Worm (Caenorhabditis elegans) whole organism, late embryonic: ENCODE results near the gene F59H6.14.
"Not testable (repeated sequence)": the region's sequence is repeated elsewhere in the genome, so short reads cannot be mapped to it uniquely, and the experiment has no call there.

Source experiments
- C08G9.2 ChIP-seq: sonication (generic microtip); optimal IDR thresholded peaks from 2 replicates; lab custom pipeline; 2016; ENCODE audit warnings: mild to moderate bottlenecking, missing genetic modification characterization, moderate library complexity, missing compliant biosample characterization
- C38D4.7 ChIP-seq: fragments of 200-800 bp; sonication (Bioruptor generic); optimal IDR thresholded peaks from 2 replicates; lab custom pipeline; 2018; ENCODE audit warnings: mild to moderate bottlenecking, missing genetic modification characterization, moderate library complexity, missing compliant biosample characterization
- F13H6.1 ChIP-seq: sonication (generic microtip); optimal IDR thresholded peaks from 2 replicates; lab custom pipeline; 2016; ENCODE audit warnings: missing genetic modification characterization, missing compliant biosample characterization
- K09A11.1 ChIP-seq: sonication (generic microtip); optimal IDR thresholded peaks from 2 replicates; lab custom pipeline; 2017; ENCODE audit warnings: antibody characterized with exemption, mild to moderate bottlenecking, missing genetic modification characterization, missing compliant biosample characterization; ENCODE audit not compliant: insufficient read depth
- ceh-19 ChIP-seq: fragments of 200-800 bp; sonication (Bioruptor generic); optimal IDR thresholded peaks from 2 replicates; lab custom pipeline; 2018; ENCODE audit warnings: mild to moderate bottlenecking, missing genetic modification characterization, missing compliant biosample characterization
- ceh-2 ChIP-seq: sonication (generic microtip); optimal IDR thresholded peaks from 2 replicates; lab custom pipeline; 2016; ENCODE audit warnings: missing genotype, missing genetic modification characterization, missing compliant biosample characterization
- ceh-22 ChIP-seq: sonication (generic microtip); optimal IDR thresholded peaks from 2 replicates; lab custom pipeline; 2017; ENCODE audit warnings: missing biosample characterization, missing genetic modification characterization
- ceh-24 ChIP-seq: sonication (generic microtip); optimal IDR thresholded peaks from 2 replicates; lab custom pipeline; 2016; ENCODE audit warnings: mild to moderate bottlenecking, missing genetic modification characterization, missing compliant biosample characterization
- ceh-31 ChIP-seq: sonication (generic microtip); optimal IDR thresholded peaks from 2 replicates; lab custom pipeline; 2016; ENCODE audit warnings: missing genetic modification characterization, missing compliant biosample characterization
- ceh-45 ChIP-seq: fragments of 200-800 bp; sonication (Bioruptor generic); IDR thresholded peaks from 2 replicates; pipeline ENCODE4 v1.3.6; 2022; ENCODE audit warnings: missing genetic modification reagents, missing genetic modification characterization, missing compliant biosample characterization
- ceh-48 ChIP-seq: sonication (generic microtip); optimal IDR thresholded peaks from 2 replicates; lab custom pipeline; 2016; ENCODE audit warnings: missing genetic modification characterization, inconsistent platforms, missing compliant biosample characterization
- che-1 ChIP-seq: sonication (generic microtip); optimal IDR thresholded peaks from 2 replicates; lab custom pipeline; 2016; ENCODE audit warnings: mild to moderate bottlenecking, missing genetic modification characterization, missing compliant biosample characterization
- elt-2 ChIP-seq: sonication (generic microtip); optimal IDR thresholded peaks from 2 replicates; lab custom pipeline; 2016; ENCODE audit warnings: missing genetic modification reagents, missing genetic modification characterization, missing compliant biosample characterization
- elt-4 ChIP-seq: sonication (generic microtip); optimal IDR thresholded peaks from 2 replicates; lab custom pipeline; 2016; ENCODE audit warnings: missing genetic modification characterization, missing compliant biosample characterization
- eyg-1 ChIP-seq: sonication (generic microtip); optimal IDR thresholded peaks from 2 replicates; lab custom pipeline; 2016; ENCODE audit warnings: missing genotype, missing genetic modification characterization, missing compliant biosample characterization
- fax-1 ChIP-seq: sonication (generic microtip); optimal IDR thresholded peaks from 2 replicates; lab custom pipeline; 2016; ENCODE audit warnings: missing genotype, missing genetic modification characterization, missing compliant biosample characterization
- gmeb-2 ChIP-seq: sonication (generic microtip); optimal IDR thresholded peaks from 2 replicates; lab custom pipeline; 2016; ENCODE audit warnings: missing genetic modification characterization, inconsistent platforms, missing compliant biosample characterization
- hlh-13 ChIP-seq: fragments of 200-800 bp; sonication (Bioruptor generic); optimal IDR thresholded peaks from 2 replicates; lab custom pipeline; 2018; ENCODE audit warnings: mild to moderate bottlenecking, missing genetic modification characterization, missing compliant biosample characterization
- hlh-30 ChIP-seq: sonication (generic microtip); optimal IDR thresholded peaks from 2 replicates; lab custom pipeline; 2017; ENCODE audit warnings: antibody characterized with exemption, missing genetic modification characterization, missing compliant biosample characterization; ENCODE audit not compliant: insufficient read depth
- hlh-6 ChIP-seq: sonication (generic microtip); optimal IDR thresholded peaks from 2 replicates; lab custom pipeline; 2016; ENCODE audit warnings: missing genotype, missing genetic modification characterization, missing compliant biosample characterization
- hlh-8 ChIP-seq: sonication (generic microtip); optimal IDR thresholded peaks from 2 replicates; lab custom pipeline; 2016; ENCODE audit warnings: missing genotype, missing genetic modification characterization, missing compliant biosample characterization
- lin-11 ChIP-seq: fragments of 200-800 bp; sonication (Bioruptor generic); optimal IDR thresholded peaks from 2 replicates; lab custom pipeline; 2018; ENCODE audit warnings: mild to moderate bottlenecking, missing genetic modification characterization, missing compliant biosample characterization
- madf-2 ChIP-seq: sonication (generic microtip); optimal IDR thresholded peaks from 2 replicates; lab custom pipeline; 2017; ENCODE audit warnings: missing genetic modification characterization, missing compliant biosample characterization
- mec-3 ChIP-seq: sonication (generic microtip); optimal IDR thresholded peaks from 2 replicates; lab custom pipeline; 2016; ENCODE audit warnings: borderline replicate concordance, missing genetic modification characterization, missing compliant biosample characterization
- nfya-1 ChIP-seq: sonication (generic microtip); optimal IDR thresholded peaks from 2 replicates; lab custom pipeline; 2017; ENCODE audit warnings: missing genetic modification characterization, mild to moderate bottlenecking, missing compliant biosample characterization, antibody characterized with exemption, moderate library complexity
- nhr-11 ChIP-seq: fragments of 150-350 bp; optimal IDR thresholded peaks from 2 replicates; lab custom pipeline; 2014; ENCODE audit warnings: missing biosample characterization, missing genetic modification characterization
- nhr-232 ChIP-seq: sonication (generic microtip); optimal IDR thresholded peaks from 2 replicates; lab custom pipeline; 2016; ENCODE audit warnings: missing genetic modification characterization, missing compliant biosample characterization
- npax-4 ChIP-seq: sonication (generic microtip); optimal IDR thresholded peaks from 2 replicates; lab custom pipeline; 2016; ENCODE audit warnings: missing genetic modification characterization, missing compliant biosample characterization
- odd-2 ChIP-seq: sonication (generic microtip); optimal IDR thresholded peaks from 2 replicates; lab custom pipeline; 2017; ENCODE audit warnings: antibody characterized with exemption, mild to moderate bottlenecking, missing genetic modification characterization, missing compliant biosample characterization
- pag-3 ChIP-seq: sonication (generic microtip); optimal IDR thresholded peaks from 2 replicates; lab custom pipeline; 2016; ENCODE audit warnings: missing compliant biosample characterization, missing genetic modification characterization, borderline replicate concordance
- pax-1 ChIP-seq: fragments of 150-350 bp; optimal IDR thresholded peaks from 2 replicates; lab custom pipeline; 2014; ENCODE audit warnings: missing biosample characterization, missing genetic modification characterization
- rnt-1 ChIP-seq: sonication (generic microtip); optimal IDR thresholded peaks from 2 replicates; lab custom pipeline; 2016; ENCODE audit warnings: missing genetic modification characterization, missing compliant biosample characterization
- sdc-2 ChIP-seq: sonication (generic microtip); optimal IDR thresholded peaks from 2 replicates; lab custom pipeline; 2016; ENCODE audit warnings: missing genotype, missing genetic modification characterization, missing compliant biosample characterization
- sox-2 ChIP-seq: fragments of 200-800 bp; sonication (Bioruptor generic); IDR thresholded peaks from 2 replicates; pipeline ENCODE4 v1.3.6; 2022; ENCODE audit warnings: missing genetic modification reagents, missing genetic modification characterization, missing compliant biosample characterization
- tbx-2 ChIP-seq: sonication (generic microtip); optimal IDR thresholded peaks from 2 replicates; lab custom pipeline; 2016; ENCODE audit warnings: missing genetic modification characterization, missing compliant biosample characterization
- tbx-7 ChIP-seq: sonication (generic microtip); optimal IDR thresholded peaks from 2 replicates; lab custom pipeline; 2016; ENCODE audit warnings: missing genotype, missing genetic modification characterization, missing compliant biosample characterization
- ttx-3 ChIP-seq: sonication (generic microtip); optimal IDR thresholded peaks from 2 replicates; lab custom pipeline; 2016; ENCODE audit warnings: missing genetic modification reagents, missing genetic modification characterization, missing compliant biosample characterization
- unc-42 ChIP-seq: sonication (generic microtip); optimal IDR thresholded peaks from 2 replicates; lab custom pipeline; 2016; ENCODE audit warnings: missing genotype, missing genetic modification characterization, missing compliant biosample characterization
- unc-86 ChIP-seq: sonication (generic microtip); optimal IDR thresholded peaks from 2 replicates; lab custom pipeline; 2016; ENCODE audit warnings: missing genetic modification characterization, missing compliant biosample characterization

The F59H6.14 gene

ce11 chrII:2058985-2059384 lies 25.6 kb downstream of the F59H6.14 start, which contains the start of gene F07E5.5:
Gene F07E5.5 (minus strand): TSS chrII:2059070.
- TF ChIP-seq nfya-1 (tag; lab: Kevin White, UChicago) (peak; percentile 42), tbx-2 (peak; percentile 1), pax-1 (tag; lab: Kevin White, UChicago) (no peak), lin-11 (tag; lab: Kevin White, UChicago) (no peak), madf-2 (tag; lab: Kevin White, UChicago) (no peak), elt-2 (no peak), rnt-1 (tag; lab: Kevin White, UChicago) (no peak), unc-42 (tag; lab: Kevin White, UChicago) (peak; percentile 20)

- no peak for TF ChIP-seq C38D4.7 (GFP tag; lab: Kevin White, UChicago)
- no peak for TF ChIP-seq unc-86
- TF ChIP-seq fax-1, result no peak
- TF ChIP-seq mec-3 (tag; lab: Kevin White, UChicago), result no peak
- no peak for TF ChIP-seq che-1 (tag; lab: Kevin White, UChicago)
- no peak for TF ChIP-seq odd-2 (tag; lab: Kevin White, UChicago)
- TF ChIP-seq elt-4 (tag; lab: Kevin White, UChicago), result no peak
- no peak for TF ChIP-seq tbx-7 (tag; lab: Kevin White, UChicago)
- no peak for TF ChIP-seq nfya-1 (tag; lab: Kevin White, UChicago)
- no peak for TF ChIP-seq sdc-2 (tag; lab: Kevin White, UChicago)
- TF ChIP-seq tbx-2, result no peak
- TF ChIP-seq nhr-232 (tag; lab: Kevin White, UChicago), result no peak
- TF ChIP-seq ceh-45 (GFP tag; lab: Robert Waterston, UW), result no peak
- TF ChIP-seq elt-2, result no peak
- no peak for TF ChIP-seq hlh-30
- no peak for TF ChIP-seq lin-11 (tag; lab: Kevin White, UChicago)
- TF ChIP-seq hlh-13 (GFP tag; lab: Kevin White, UChicago), result no peak
- TF ChIP-seq ttx-3, result no peak
- TF ChIP-seq nhr-11 (tag; lab: Kevin White, UChicago), result no peak
- no peak for TF ChIP-seq F13H6.1 (tag; lab: Kevin White, UChicago)
Observed at ce11 chrII:2063989-2064388, 30.6 kb downstream of the F59H6.14 start, which contains the start of gene F07E5.13. Gene F07E5.13 (minus strand): TSS chrII:2064089.

ce11 chrII:2064497-2064896 lies 31.1 kb downstream of the F59H6.14 start, which contains the start of gene fbxb-6:
Gene fbxb-6 (plus strand): TSS chrII:2064797.
- no peak for TF ChIP-seq ttx-3
- no peak for TF ChIP-seq ceh-48 (tag; lab: Kevin White, UChicago)
- no peak for TF ChIP-seq pag-3
- no peak for TF ChIP-seq ceh-22 (tag; lab: Kevin White, UChicago)
- no peak for TF ChIP-seq sox-2 (GFP tag; lab: Robert Waterston, UW)
- TF ChIP-seq mec-3 (tag; lab: Kevin White, UChicago), result no peak
- TF ChIP-seq eyg-1 (tag; lab: Kevin White, UChicago), result no peak
- no peak for TF ChIP-seq K09A11.1 (tag; lab: Kevin White, UChicago)
- no peak for TF ChIP-seq C08G9.2 (tag; lab: Kevin White, UChicago)
- TF ChIP-seq ceh-24 (tag; lab: Kevin White, UChicago), result no peak
- no peak for TF ChIP-seq hlh-6 (tag; lab: Kevin White, UChicago)
- TF ChIP-seq fax-1, result no peak
- no peak for TF ChIP-seq ceh-2 (tag; lab: Kevin White, UChicago)
- TF ChIP-seq npax-4, result no peak
- TF ChIP-seq ceh-31 (tag; lab: Kevin White, UChicago), result no peak
- TF ChIP-seq nhr-11 (tag; lab: Kevin White, UChicago), result no peak

- TF ChIP-seq hlh-8 (tag; lab: Kevin White, UChicago); gmeb-2; ceh-19: not testable (repeated sequence)
- TF ChIP-seq, all 69 proteins: peak for 0; not testable (repeated sequence) for 69
Observed at ce11 chrII:2067451-2068021, 34.1 kb downstream of the F59H6.14 start, which contains the start of gene F07E5.12. Gene F07E5.12 (plus strand): TSS chrII:2067971.
